Fruit fly (Drosophila melanogaster) whole organism, embryonic: Measurements from ENCODE around the gene Arp1.

Experiments used
- Abd-B ChIP-seq: fragments of 200-800 bp; sonication (Bioruptor generic); optimal IDR thresholded peaks from 2 replicates; lab custom pipeline; 2018; ENCODE audit warnings: missing biosample characterization, mild to moderate bottlenecking, missing genetic modification characterization, moderate library complexity
- CG10209 ChIP-seq: fragments of 200-800 bp; sonication (Bioruptor generic); optimal IDR thresholded peaks from 3 replicates; lab custom pipeline; 2017; ENCODE audit warnings: missing biosample characterization, mild to moderate bottlenecking, missing genetic modification characterization, missing genetic modification reagents
- CG10267 ChIP-seq: fragments of 200-800 bp; sonication (Bioruptor generic); optimal IDR thresholded peaks from 2 replicates; lab custom pipeline; 2018; ENCODE audit warnings: missing biosample characterization, mild to moderate bottlenecking, missing genetic modification characterization, moderate library complexity
- CG11398 ChIP-seq: fragments of 200-800 bp; sonication (Bioruptor generic); optimal IDR thresholded peaks from 2 replicates; lab custom pipeline; 2016; ENCODE audit warnings: missing biosample characterization, missing genetic modification characterization
- CG12769 ChIP-seq: fragments of 200-800 bp; sonication (Bioruptor generic); optimal IDR thresholded peaks from 2 replicates; lab custom pipeline; 2019; ENCODE audit warnings: missing biosample characterization, mild to moderate bottlenecking, missing genetic modification characterization, moderate library complexity
- CG14710 ChIP-seq: fragments of 200-800 bp; sonication (Bioruptor generic); optimal IDR thresholded peaks from 3 replicates; lab custom pipeline; 2019; ENCODE audit warnings: missing biosample characterization, mild to moderate bottlenecking, missing genetic modification characterization, moderate library complexity
- CG16813 ChIP-seq: fragments of 200-800 bp; sonication (Bioruptor generic); IDR thresholded peaks from 3 replicates; pipeline ENCODE4 v1.3.6; 2022; ENCODE audit warnings: missing biosample characterization, missing genetic modification characterization; ENCODE audit not compliant: partially characterized antibody
- CG17359 ChIP-seq: fragments of 200-800 bp; sonication (Bioruptor generic); optimal IDR thresholded peaks from 3 replicates; lab custom pipeline; 2018; ENCODE audit warnings: missing biosample characterization, mild to moderate bottlenecking, missing genetic modification characterization, moderate library complexity
- CG17829 ChIP-seq: fragments of 200-800 bp; optimal IDR thresholded peaks from 2 replicates; lab custom pipeline; 2019; ENCODE audit warnings: missing biosample characterization, mild to moderate bottlenecking, missing genetic modification characterization, moderate library complexity
- CG18764 ChIP-seq: fragments of 200-800 bp; sonication (Bioruptor generic); optimal IDR thresholded peaks from 3 replicates; lab custom pipeline; 2016; ENCODE audit warnings: missing biosample characterization, missing genetic modification characterization
- CG2116 ChIP-seq: fragments of 200-800 bp; sonication (Bioruptor generic); optimal IDR thresholded peaks from 3 replicates; lab custom pipeline; 2018; ENCODE audit warnings: missing biosample characterization, mild to moderate bottlenecking, missing genetic modification characterization
- CG2712 ChIP-seq: fragments of 200-800 bp; optimal IDR thresholded peaks from 3 replicates; lab custom pipeline; 2019; ENCODE audit warnings: missing biosample characterization, mild to moderate bottlenecking, missing genetic modification characterization, moderate library complexity
- CG42726 ChIP-seq: fragments of 200-800 bp; sonication (Bioruptor generic); IDR thresholded peaks from 2 replicates; pipeline ENCODE4 v1.3.6; 2022; ENCODE audit warnings: missing biosample characterization, missing genetic modification characterization; ENCODE audit not compliant: partially characterized antibody
- CG9437 ChIP-seq: fragments of 200-800 bp; sonication (Bioruptor generic); optimal IDR thresholded peaks from 2 replicates; lab custom pipeline; 2018; ENCODE audit warnings: missing biosample characterization, mild to moderate bottlenecking, missing genetic modification characterization
- CTCF ChIP-seq: fragments of 200-800 bp; sonication (Bioruptor generic); optimal IDR thresholded peaks from 2 replicates; lab custom pipeline; 2017; ENCODE audit warnings: missing biosample characterization, mild to moderate bottlenecking, missing genetic modification characterization, moderate library complexity
- D ChIP-seq, 2 experiments: fragments of 200-800 bp in 1 of 2; fragments of >200 bp in 1 of 2; sonication (Bioruptor generic) in 1 of 2; optimal IDR thresholded peaks; 2 replicates in 1 of 2; 3 replicates in 1 of 2; lab custom pipeline; 2017; ENCODE audit warnings: mild to moderate bottlenecking in 1 of 2, missing biosample characterization in 1 of 2, missing genetic modification characterization in 1 of 2, missing genetic modification reagents in 1 of 2
- Dek ChIP-seq: fragments of 200-800 bp; sonication (Bioruptor generic); optimal IDR thresholded peaks from 3 replicates; lab custom pipeline; 2019; ENCODE audit warnings: missing biosample characterization, mild to moderate bottlenecking, missing genetic modification characterization, moderate library complexity
- HmgZ ChIP-seq: fragments of 200-800 bp; sonication (Bioruptor generic); optimal IDR thresholded peaks from 2 replicates; lab custom pipeline; 2018; ENCODE audit warnings: missing biosample characterization, mild to moderate bottlenecking, missing genetic modification characterization
- Kr ChIP-seq: fragments of 200-800 bp; sonication (Bioruptor generic); optimal IDR thresholded peaks from 2 replicates; lab custom pipeline; 2017; ENCODE audit warnings: missing biosample characterization, mild to moderate bottlenecking, missing genetic modification characterization
- MBD-R2 ChIP-seq: fragments of 200-800 bp; sonication (Bioruptor generic); IDR thresholded peaks from 2 replicates; pipeline ENCODE4 v1.3.6; 2022; ENCODE audit warnings: missing biosample characterization, missing genetic modification characterization
- Opbp ChIP-seq: fragments of 200-800 bp; sonication (Bioruptor generic); IDR thresholded peaks from 3 replicates; pipeline ENCODE4 v1.3.6; 2022; ENCODE audit warnings: missing biosample characterization, missing genetic modification characterization; ENCODE audit not compliant: partially characterized antibody
- Scr ChIP-seq: fragments of 200-800 bp; sonication (Bioruptor generic); IDR thresholded peaks from 2 replicates; pipeline ENCODE4 v1.3.6; 2022; ENCODE audit warnings: missing biosample characterization, missing genetic modification characterization; ENCODE audit not compliant: partially characterized antibody
- Ssrp ChIP-seq: fragments of 200-800 bp; sonication (Bioruptor generic); optimal IDR thresholded peaks from 2 replicates; lab custom pipeline; 2018; ENCODE audit warnings: missing biosample characterization, mild to moderate bottlenecking, missing genetic modification characterization, moderate library complexity
- Stat92E ChIP-seq, 3 experiments: fragments of >200 bp in 2 of 3; fragments of 200-800 bp in 1 of 3; sonication (Bioruptor generic) in 1 of 3; optimal IDR thresholded peaks; 2 replicates each; lab custom pipeline; 2017 to 2019; ENCODE audit warnings: missing biosample characterization in 3 of 3, missing genetic modification characterization in 3 of 3, mild to moderate bottlenecking in 1 of 3, moderate library complexity in 1 of 3
- abd-A ChIP-seq: fragments of 200-800 bp; sonication (Bioruptor generic); optimal IDR thresholded peaks from 3 replicates; lab custom pipeline; 2019; ENCODE audit warnings: missing biosample characterization, mild to moderate bottlenecking, missing genetic modification characterization, moderate library complexity
- cad ChIP-seq: fragments of >200 bp; optimal IDR thresholded peaks from 2 replicates; lab custom pipeline; 2017; ENCODE audit warnings: missing biosample characterization, missing genetic modification characterization
- danr ChIP-seq: fragments of 200-800 bp; sonication (Bioruptor generic); IDR thresholded peaks from 2 replicates; pipeline ENCODE4 v1.3.6; 2022; ENCODE audit warnings: missing biosample characterization, missing genetic modification characterization
- exex ChIP-seq: fragments of 200-800 bp; sonication (Bioruptor generic); optimal IDR thresholded peaks from 4 replicates; lab custom pipeline; 2018; ENCODE audit warnings: missing biosample characterization, mild to moderate bottlenecking, missing genetic modification characterization, moderate library complexity
- fd64A ChIP-seq: fragments of 200-800 bp; sonication (Bioruptor generic); optimal IDR thresholded peaks from 3 replicates; lab custom pipeline; 2018; ENCODE audit warnings: missing biosample characterization, mild to moderate bottlenecking, missing genetic modification characterization
- gfzf ChIP-seq: fragments of 200-800 bp; sonication (Bioruptor generic); optimal IDR thresholded peaks from 2 replicates; lab custom pipeline; 2016; ENCODE audit warnings: missing biosample characterization, mild to moderate bottlenecking, missing genetic modification characterization, moderate library complexity
- grn ChIP-seq: fragments of 200-800 bp; sonication (Bioruptor generic); optimal IDR thresholded peaks from 3 replicates; lab custom pipeline; 2017; ENCODE audit warnings: missing biosample characterization, missing genetic modification characterization
- h ChIP-seq: fragments of >200 bp; optimal IDR thresholded peaks from 2 replicates; lab custom pipeline; 2017
- hth ChIP-seq: fragments of >200 bp; optimal IDR thresholded peaks from 2 replicates; lab custom pipeline; 2017; ENCODE audit warnings: inconsistent platforms
- insv ChIP-seq, 2 experiments: fragments of 200-800 bp; sonication (Bioruptor generic); optimal IDR thresholded peaks; 3 replicates each; lab custom pipeline; 2016 to 2018; ENCODE audit warnings: missing biosample characterization in 2 of 2, missing genetic modification characterization in 2 of 2
- kah ChIP-seq: fragments of 200-800 bp; sonication (Bioruptor generic); optimal IDR thresholded peaks from 2 replicates; lab custom pipeline; 2018; ENCODE audit warnings: missing biosample characterization, mild to moderate bottlenecking, missing genetic modification characterization
- knrl ChIP-seq: fragments of 200-800 bp; sonication (Bioruptor generic); IDR thresholded peaks from 3 replicates; pipeline ENCODE4 v1.3.6; 2022; ENCODE audit warnings: missing biosample characterization, missing genetic modification characterization; ENCODE audit not compliant: partially characterized antibody
- nau ChIP-seq: fragments of 200-800 bp; sonication (Bioruptor generic); optimal IDR thresholded peaks from 3 replicates; lab custom pipeline; 2017; ENCODE audit warnings: missing biosample characterization, mild to moderate bottlenecking, missing genetic modification characterization, missing genetic modification reagents
- oc ChIP-seq: fragments of 200-800 bp; sonication (Bioruptor generic); optimal IDR thresholded peaks from 2 replicates; lab custom pipeline; 2018; ENCODE audit warnings: missing biosample characterization, mild to moderate bottlenecking, missing genetic modification characterization, moderate library complexity
- prd ChIP-seq, 3 experiments: fragments of >200 bp in 2 of 3; fragments of 200-800 bp in 1 of 3; sonication (Bioruptor generic) in 1 of 3; optimal IDR thresholded peaks in 2 of 3; IDR thresholded peaks in 1 of 3; 2 replicates in 2 of 3; 3 replicates in 1 of 3; pipeline versions ENCODE4 v1.3.6 to Lab custom; 2017 to 2022; ENCODE audit warnings: missing biosample characterization in 1 of 3, missing genetic modification characterization in 1 of 3
- pzg ChIP-seq: fragments of 200-800 bp; sonication (Bioruptor generic); optimal IDR thresholded peaks from 3 replicates; lab custom pipeline; 2018; ENCODE audit warnings: missing biosample characterization, mild to moderate bottlenecking, missing genetic modification characterization, moderate library complexity
- sd ChIP-seq: fragments of 200-800 bp; sonication (Bioruptor generic); optimal IDR thresholded peaks from 3 replicates; lab custom pipeline; 2018; ENCODE audit warnings: missing biosample characterization, mild to moderate bottlenecking, missing genetic modification characterization, moderate library complexity
- sens ChIP-seq: fragments of 200-800 bp; sonication (Bioruptor generic); peaks from one replicate; lab custom pipeline; 2016; ENCODE audit warnings: missing biosample characterization, missing genetic modification characterization
- stwl ChIP-seq: fragments of 200-800 bp; sonication (Bioruptor generic); optimal IDR thresholded peaks from 3 replicates; lab custom pipeline; 2018; ENCODE audit warnings: missing biosample characterization, mild to moderate bottlenecking, missing genetic modification characterization, moderate library complexity
- trem ChIP-seq: fragments of 200-800 bp; optimal IDR thresholded peaks from 3 replicates; lab custom pipeline; 2019; ENCODE audit warnings: missing biosample characterization, mild to moderate bottlenecking, missing genetic modification characterization, moderate library complexity
- zen ChIP-seq: fragments of 200-800 bp; sonication (Bioruptor generic); optimal IDR thresholded peaks from 3 replicates; lab custom pipeline; 2018; ENCODE audit warnings: missing biosample characterization, mild to moderate bottlenecking, missing genetic modification characterization, moderate library complexity

Gene Arp1

DNA sequence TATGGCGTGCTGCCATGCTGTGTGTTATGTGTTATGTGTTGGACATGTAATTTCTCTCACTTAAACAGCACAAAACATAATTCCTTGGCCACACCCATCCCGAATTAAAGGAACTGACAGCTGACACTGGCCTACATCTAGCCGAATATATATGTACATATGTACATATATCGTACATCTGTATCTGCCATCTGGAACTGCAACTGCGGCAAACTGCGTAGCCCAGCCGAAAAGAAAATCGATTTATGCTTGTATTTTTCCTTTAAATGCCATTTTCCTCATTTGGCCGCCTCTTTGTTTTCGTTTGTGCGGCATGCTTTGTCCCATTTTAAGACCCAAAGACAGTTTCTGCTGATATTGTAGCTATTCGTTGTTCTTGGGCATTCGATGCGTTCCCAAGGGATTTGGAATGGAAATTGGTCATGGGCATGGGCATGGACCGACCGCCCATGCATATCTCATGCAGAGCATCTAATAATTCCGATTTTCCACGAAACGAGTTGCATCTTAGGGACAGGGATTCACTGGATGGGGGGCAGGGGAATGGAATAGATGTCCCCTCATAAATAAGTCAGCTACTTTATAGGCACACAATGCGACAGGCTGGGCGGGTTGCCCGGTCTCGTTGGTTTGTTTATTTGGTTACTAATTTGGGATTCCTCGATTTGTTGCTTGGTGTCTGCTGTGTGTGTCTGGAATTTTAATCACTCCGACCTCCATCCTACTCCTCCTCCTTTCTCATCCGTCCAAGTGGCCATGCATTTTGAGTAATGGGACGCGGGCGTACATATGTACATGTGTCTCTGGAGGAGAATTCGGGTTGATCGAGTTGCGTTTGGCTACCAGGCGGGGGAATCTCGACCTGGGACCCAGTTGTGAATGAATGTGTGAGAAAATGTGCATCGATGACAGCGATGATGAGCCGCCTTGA, 42.2 kb upstream of the Arp1 start (continued):
- TF ChIP-seq prd (optimal IDR thresholded peaks at IDR 0.05; lab: Kevin White, UChicago) (no peak), prd (GFP tag; IDR thresholded peaks at IDR 0.05; lab: Robert Waterston, UW) (0 out of 3 replicates have a peak, but pooled peaks have one; percentile 44), sens (GFP tag; lab: Kevin White, UChicago) (peak; percentile 24), D (optimal IDR thresholded peaks at IDR 0.05; lab: Kevin White, UChicago) (peak; percentile 90), D (GFP tag; optimal IDR thresholded peaks at IDR 0.05; lab: Kevin White, UChicago) (no peak), zen (tag; lab: Kevin White, UChicago) (peak; percentile 63), fd64A (GFP tag; lab: Kevin White, UChicago) (peak; percentile 51), danr (GFP tag; lab: Robert Waterston, UW) (no peak), sd (tag; lab: Kevin White, UChicago) (peak; percentile 93), Opbp (GFP tag; lab: Robert Waterston, UW) (0 out of 3 replicates have a peak, but pooled peaks have one; percentile 12), CG11398 (GFP tag; lab: Kevin White, UChicago) (no peak), abd-A (peak; percentile 90), grn (GFP tag; lab: Kevin White, UChicago) (peak; percentile 27), Kr (GFP tag; lab: Kevin White, UChicago) (peak; percentile 1), oc (tag; lab: Kevin White, UChicago) (peak; percentile 35), pzg (GFP tag; lab: Kevin White, UChicago) (no peak), kah (peak; percentile 33), CG12769 (peak; percentile 30), cad (peak; percentile 34), CG18764 (GFP tag; lab: Kevin White, UChicago) (no peak), Stat92E (GFP tag; optimal IDR thresholded peaks at IDR 0.05; lab: Kevin White, UChicago) (peak in 1 of 3 experiments; percentile 98), hth (lab: Kevin White, UChicago) (peak; percentile 79), CG17829 (tag; lab: Kevin White, UChicago) (peak; percentile 2), CG10209 (GFP tag; lab: Kevin White, UChicago) (no peak)

- TF ChIP-seq Abd-B (GFP tag; lab: Kevin White, UChicago) (peak; percentile 12), sd (tag; lab: Kevin White, UChicago) (peak; percentile 13), h (lab: Kevin White, UChicago) (no peak), Ssrp (tag; lab: Kevin White, UChicago) (peak; percentile 1), stwl (peak; percentile 31), nau (GFP tag; lab: Kevin White, UChicago) (no peak), zen (tag; lab: Kevin White, UChicago) (peak; percentile 2), trem (tag; lab: Kevin White, UChicago) (peak; percentile 30), MBD-R2 (GFP tag; lab: Robert Waterston, UW) (no peak), Dek (tag; lab: Kevin White, UChicago) (peak; percentile 1), CG14710 (tag; lab: Kevin White, UChicago) (peak; percentile 61), Scr (peak; percentile 16; the same call in 1 of the 2 replicates), gfzf (GFP tag; lab: Kevin White, UChicago) (peak; percentile 15), CG2712 (tag; lab: Kevin White, UChicago) (peak; percentile 18), oc (tag; lab: Kevin White, UChicago) (no peak), insv (GFP tag; optimal IDR thresholded peaks at IDR 0.05; lab: Kevin White, UChicago) (peak in 1 of 2 experiments; percentile 61), CG17359 (tag; lab: Kevin White, UChicago) (peak; percentile 22), CG42726 (GFP tag; lab: Robert Waterston, UW) (0 out of 2 replicates have a peak, but pooled peaks have one; percentile 49), CG16813 (GFP tag; lab: Robert Waterston, UW) (peak; percentile 66), CG10267 (tag; lab: Kevin White, UChicago) (peak; percentile 7), CG2116 (GFP tag; lab: Kevin White, UChicago) (peak; percentile 11), CTCF (GFP tag; lab: Kevin White, UChicago) (peak; percentile 84), knrl (peak; percentile 62), exex (tag; lab: Kevin White, UChicago) (no peak), HmgZ (tag; lab: Kevin White, UChicago) (peak; percentile 33), CG9437 (GFP tag; lab: Kevin White, UChicago) (peak; percentile 93)
These were observed 41.0 kb upstream of the Arp1 start for dm6 chr3R:12650537-12650936.
